Fruit fly (Drosophila melanogaster): ENCODE measurements around the gene Miro.

Gene Miro

dm6 chr3R:24007775-24008506 lies 30.7 kb downstream of the Miro start:
- TF ChIP-seq Sin3A (optimal IDR thresholded peaks at IDR 0.05), result no peak
- TF ChIP-seq psq (optimal IDR thresholded peaks at IDR 0.05), result no peak
- no peak for TF ChIP-seq insv (optimal IDR thresholded peaks at IDR 0.05)
- no peak for TF ChIP-seq ttk (optimal IDR thresholded peaks at IDR 0.05)
- no peak for TF ChIP-seq Myc (optimal IDR thresholded peaks at IDR 0.05)
- no peak for TF ChIP-seq h (optimal IDR thresholded peaks at IDR 0.05)

- TF ChIP-seq ttk (optimal IDR thresholded peaks at IDR 0.05) (no peak), Sin3A (optimal IDR thresholded peaks at IDR 0.05) (no peak), psq (optimal IDR thresholded peaks at IDR 0.05) (no peak), Myc (optimal IDR thresholded peaks at IDR 0.05) (no peak), h (optimal IDR thresholded peaks at IDR 0.05) (no peak), insv (optimal IDR thresholded peaks at IDR 0.05) (no peak)
These were observed 32.0 kb downstream of the Miro start for dm6 chr3R:24006449-24007159.

dm6 chr3R:24003948-24004347 lies 34.7 kb downstream of the Miro start:
- TF ChIP-seq ttk (optimal IDR thresholded peaks at IDR 0.05) (no peak), psq (optimal IDR thresholded peaks at IDR 0.05) (no peak), h (optimal IDR thresholded peaks at IDR 0.05) (no peak), insv (optimal IDR thresholded peaks at IDR 0.05) (no peak), Sin3A (optimal IDR thresholded peaks at IDR 0.05) (no peak), Myc (optimal IDR thresholded peaks at IDR 0.05) (no peak)

- TF ChIP-seq psq (optimal IDR thresholded peaks at IDR 0.05), result no peak
- TF ChIP-seq ttk (optimal IDR thresholded peaks at IDR 0.05), result no peak
- no peak for TF ChIP-seq h (optimal IDR thresholded peaks at IDR 0.05)
- no peak for TF ChIP-seq Myc (optimal IDR thresholded peaks at IDR 0.05)
- TF ChIP-seq insv (optimal IDR thresholded peaks at IDR 0.05), result no peak
- TF ChIP-seq Sin3A (optimal IDR thresholded peaks at IDR 0.05), result no peak
These were observed 37.5 kb downstream of the Miro start for dm6 chr3R:24001150-24001549.

- TF ChIP-seq insv (optimal IDR thresholded peaks at IDR 0.05) (no peak), Sin3A (optimal IDR thresholded peaks at IDR 0.05) (no peak), psq (optimal IDR thresholded peaks at IDR 0.05) (no peak), h (optimal IDR thresholded peaks at IDR 0.05) (no peak), ttk (optimal IDR thresholded peaks at IDR 0.05) (no peak), Myc (optimal IDR thresholded peaks at IDR 0.05) (no peak)
These were observed 42.4 kb downstream of the Miro start, which contains the start of gene LSm3 for dm6 chr3R:23996224-23996623. TSS of gene LSm3 (plus strand) at chr3R:23996262.

dm6 chr3R:23995460-23995859 lies 43.2 kb downstream of the Miro start, which contains the start of gene CG33108:
TSS of gene CG33108 (plus strand) at chr3R:23995659.
- TF ChIP-seq Sin3A (optimal IDR thresholded peaks at IDR 0.05) (no peak), h (optimal IDR thresholded peaks at IDR 0.05) (no peak), psq (optimal IDR thresholded peaks at IDR 0.05) (no peak), insv (optimal IDR thresholded peaks at IDR 0.05) (no peak), Myc (optimal IDR thresholded peaks at IDR 0.05) (no peak), ttk (optimal IDR thresholded peaks at IDR 0.05) (no peak)

- TF ChIP-seq Myc (optimal IDR thresholded peaks at IDR 0.05), result no peak
- no peak for TF ChIP-seq Sin3A (optimal IDR thresholded peaks at IDR 0.05)
- TF ChIP-seq h (optimal IDR thresholded peaks at IDR 0.05), result no peak
- TF ChIP-seq insv (optimal IDR thresholded peaks at IDR 0.05), result no peak
- TF ChIP-seq ttk (optimal IDR thresholded peaks at IDR 0.05), result no peak
- no peak for TF ChIP-seq psq (optimal IDR thresholded peaks at IDR 0.05)
These were observed 44.1 kb downstream of the Miro start for dm6 chr3R:23994578-23994977.

dm6 chr3R:23992823-23993797 lies 45.5 kb downstream of the Miro start, which contains the start of the genes Epp and Rab7:
TSS of gene Epp (minus strand) at chr3R:23992916.
TSS of gene Rab7 (plus strand) at chr3R:23993008.
- TF ChIP-seq ttk (optimal IDR thresholded peaks at IDR 0.05) (no peak), psq (optimal IDR thresholded peaks at IDR 0.05) (no peak), h (optimal IDR thresholded peaks at IDR 0.05) (no peak), insv (optimal IDR thresholded peaks at IDR 0.05) (no peak), Myc (optimal IDR thresholded peaks at IDR 0.05) (no peak), Sin3A (optimal IDR thresholded peaks at IDR 0.05) (no peak)

- TF ChIP-seq Sin3A (optimal IDR thresholded peaks at IDR 0.05) (no peak), ttk (optimal IDR thresholded peaks at IDR 0.05) (no peak)
These were observed 47.3 kb downstream of the Miro start for dm6 chr3R:23991364-23991763.

dm6 chr3R:23986479-23986930 lies 52.1 kb downstream of the Miro start, which contains the start of the genes CG13603 and CG5902:
TSS of gene CG13603 (minus strand) at chr3R:23986569.
TSS of gene CG5902 (plus strand) at chr3R:23986642.
- TF ChIP-seq Myc (optimal IDR thresholded peaks at IDR 0.05), result no peak
- TF ChIP-seq Sin3A (optimal IDR thresholded peaks at IDR 0.05), result no peak
- no peak for TF ChIP-seq psq (optimal IDR thresholded peaks at IDR 0.05)
- TF ChIP-seq h (optimal IDR thresholded peaks at IDR 0.05), result no peak
- TF ChIP-seq ttk (optimal IDR thresholded peaks at IDR 0.05), result no peak
- no peak for TF ChIP-seq insv (optimal IDR thresholded peaks at IDR 0.05)

Measured in Kc167 (cell line).